Worm (Caenorhabditis elegans): ENCODE results near the gene K01D12.20.

DNA sequence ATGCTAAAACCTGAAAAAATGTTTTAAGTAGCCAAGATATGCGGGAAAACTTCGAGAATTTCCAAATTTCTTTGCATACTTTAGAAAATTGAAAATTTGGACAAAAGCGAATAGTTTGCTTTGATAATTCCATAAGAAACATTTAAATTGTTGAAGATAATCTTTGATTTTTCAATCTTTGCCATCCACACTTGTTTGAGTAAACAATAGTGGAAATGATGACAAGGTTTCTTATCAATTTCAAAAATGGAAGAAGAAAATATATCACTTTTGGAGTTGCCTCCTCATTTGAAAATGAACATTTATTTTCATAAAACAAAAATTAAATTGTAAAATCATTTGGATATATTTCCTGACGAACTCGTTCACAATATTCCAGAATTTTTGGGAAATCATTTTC, 13.7 kb upstream of the K01D12.20 start:
- TF ChIP-seq lin-40 (tag; optimal IDR thresholded peaks at IDR 0.05) (no peak), ceh-79 (tag; optimal IDR thresholded peaks at IDR 0.05) (no peak), F49E8.2 (tag; optimal IDR thresholded peaks at IDR 0.05; ENCODE audit: insufficient read depth) (no peak), atf-7 (tag; optimal IDR thresholded peaks at IDR 0.05) (no peak), nfya-1 (tag; optimal IDR thresholded peaks at IDR 0.05; ENCODE audit: borderline replicate concordance, insufficient read depth) (no peak), lir-1 (GFP tag; conservative IDR thresholded peaks at IDR 0.05) (no peak), snpc-4 (GFP tag; optimal IDR thresholded peaks at IDR 0.05) (no peak), snpc-4 (tag; optimal IDR thresholded peaks at IDR 0.05) (no peak), dpff-1 (tag; optimal IDR thresholded peaks at IDR 0.05) (no peak), pha-4 (tag; optimal IDR thresholded peaks at IDR 0.05) (no peak), lin-54 (GFP tag; optimal IDR thresholded peaks at IDR 0.05) (no peak)

Measured in whole organism, young adult.